Worm (Caenorhabditis elegans) whole organism, L2 larva: Measurements from ENCODE around the gene nhr-172.

Source experiments
- C34F6.9 ChIP-seq: fragments of 150-350 bp; optimal IDR thresholded peaks from 2 replicates; lab custom pipeline; 2014; ENCODE audit warnings: missing biosample characterization, missing genetic modification characterization
- F13H6.1 ChIP-seq: sonication (generic microtip); optimal IDR thresholded peaks from 2 replicates; lab custom pipeline; 2016; ENCODE audit warnings: missing genetic modification characterization, missing compliant biosample characterization
- Y55F3AM.14 ChIP-seq: fragments of 200-800 bp; sonication (Bioruptor generic); optimal IDR thresholded peaks from 2 replicates; lab custom pipeline; 2018; ENCODE audit warnings: mild to moderate bottlenecking, missing genetic modification characterization, missing compliant biosample characterization
- ZK546.5 ChIP-seq: sonication (generic microtip); optimal IDR thresholded peaks from 2 replicates; lab custom pipeline; 2017; ENCODE audit warnings: missing biosample characterization, missing genetic modification characterization
- alr-1 ChIP-seq: fragments of 150-350 bp; optimal IDR thresholded peaks from 2 replicates; lab custom pipeline; 2014; ENCODE audit warnings: missing biosample characterization, missing genetic modification characterization
- aly-2 ChIP-seq: fragments of 150-350 bp; optimal IDR thresholded peaks from 2 replicates; lab custom pipeline; 2014; ENCODE audit warnings: missing biosample characterization, missing genetic modification characterization
- ceh-82 ChIP-seq: fragments of 150-350 bp; optimal IDR thresholded peaks from 2 replicates; lab custom pipeline; 2014; ENCODE audit warnings: missing biosample characterization, missing genetic modification characterization
- crh-2 ChIP-seq: sonication (generic microtip); optimal IDR thresholded peaks from 2 replicates; lab custom pipeline; 2017; ENCODE audit warnings: missing biosample characterization, missing genetic modification characterization
- dmd-4 ChIP-seq: sonication (generic microtip); optimal IDR thresholded peaks from 2 replicates; lab custom pipeline; 2017; ENCODE audit warnings: missing biosample characterization, missing genetic modification characterization
- elt-1 ChIP-seq: fragments of 150-350 bp; optimal IDR thresholded peaks from 2 replicates; lab custom pipeline; 2014; ENCODE audit warnings: missing biosample characterization, missing genetic modification characterization
- fos-1 ChIP-seq: fragments of 150-350 bp; optimal IDR thresholded peaks from 2 replicates; lab custom pipeline; 2014; ENCODE audit warnings: missing biosample characterization, missing genetic modification characterization
- gmeb-1 ChIP-seq: fragments of 150-350 bp; optimal IDR thresholded peaks from 2 replicates; lab custom pipeline; 2014; ENCODE audit warnings: missing biosample characterization, missing genetic modification characterization
- lin-11 ChIP-seq: fragments of 150-350 bp; sonication (generic microtip); optimal IDR thresholded peaks from 2 replicates; lab custom pipeline; 2014; ENCODE audit warnings: missing biosample characterization, missing genetic modification characterization, inconsistent platforms, mixed read lengths
- lin-13 ChIP-seq: fragments of 150-350 bp; optimal IDR thresholded peaks from 2 replicates; lab custom pipeline; 2014; ENCODE audit warnings: missing biosample characterization, missing genetic modification reagents, missing genetic modification characterization
- lin-39 ChIP-seq: fragments of 150-350 bp; optimal IDR thresholded peaks from 2 replicates; lab custom pipeline; 2014; ENCODE audit warnings: missing biosample characterization, missing genetic modification reagents, missing genetic modification characterization
- lsy-2 ChIP-seq, 2 experiments: fragments of 150-350 bp in 1 of 2; sonication (generic microtip) in 1 of 2; optimal IDR thresholded peaks; 2 replicates each; lab custom pipeline; 2014 to 2017; ENCODE audit warnings: missing biosample characterization in 2 of 2, missing genetic modification characterization in 2 of 2
- mab-5 ChIP-seq: fragments of 150-350 bp; optimal IDR thresholded peaks from 2 replicates; lab custom pipeline; 2014; ENCODE audit warnings: missing biosample characterization, missing genetic modification characterization
- mdl-1 ChIP-seq, 2 experiments: fragments of 150-350 bp in 1 of 2; sonication (generic microtip) in 1 of 2; optimal IDR thresholded peaks; 2 replicates each; lab custom pipeline; 2017; ENCODE audit warnings: missing biosample characterization in 2 of 2, missing genetic modification characterization in 2 of 2
- nhr-12 ChIP-seq: fragments of 150-350 bp; optimal IDR thresholded peaks from 2 replicates; lab custom pipeline; 2014; ENCODE audit warnings: missing biosample characterization, missing genetic modification characterization
- nhr-129 ChIP-seq: fragments of 150-350 bp; optimal IDR thresholded peaks from 2 replicates; lab custom pipeline; 2014; ENCODE audit warnings: missing biosample characterization, missing genetic modification characterization
- nhr-21 ChIP-seq: fragments of 150-350 bp; optimal IDR thresholded peaks from 2 replicates; lab custom pipeline; 2014; ENCODE audit warnings: missing biosample characterization, missing genetic modification characterization
- nhr-25 ChIP-seq: fragments of 150-350 bp; sonication (generic microtip); optimal IDR thresholded peaks from 3 replicates; lab custom pipeline; 2014; ENCODE audit warnings: missing biosample characterization, missing genetic modification characterization
- peb-1 ChIP-seq: fragments of 150-350 bp; optimal IDR thresholded peaks from 2 replicates; lab custom pipeline; 2014; ENCODE audit warnings: missing biosample characterization, missing genetic modification characterization
- sem-4 ChIP-seq: fragments of 150-350 bp; optimal IDR thresholded peaks from 2 replicates; lab custom pipeline; 2014; ENCODE audit warnings: missing biosample characterization, missing genetic modification reagents, missing genetic modification characterization
- skn-1 ChIP-seq: sonication (generic microtip); optimal IDR thresholded peaks from 2 replicates; lab custom pipeline; 2017; ENCODE audit warnings: missing biosample characterization, missing genetic modification characterization
- sma-9 ChIP-seq, 2 experiments: fragments of 150-350 bp in 1 of 2; sonication (generic microtip) in 1 of 2; optimal IDR thresholded peaks; 2 replicates each; lab custom pipeline; 2014 to 2016; ENCODE audit warnings: missing genetic modification characterization in 2 of 2, mild to moderate bottlenecking in 1 of 2, missing biosample characterization in 1 of 2, missing compliant biosample characterization in 1 of 2, missing genetic modification reagents in 1 of 2, moderate library complexity in 1 of 2
- snpc-4 ChIP-seq: fragments of 150-350 bp; optimal IDR thresholded peaks from 2 replicates; lab custom pipeline; 2014; ENCODE audit warnings: missing biosample characterization, missing genetic modification characterization
- zag-1 ChIP-seq: fragments of 150-350 bp; optimal IDR thresholded peaks from 2 replicates; lab custom pipeline; 2014; ENCODE audit warnings: missing biosample characterization, missing genetic modification characterization
- ztf-11 ChIP-seq: sonication (generic microtip); optimal IDR thresholded peaks from 2 replicates; lab custom pipeline; 2017; ENCODE audit warnings: missing biosample characterization, missing genetic modification characterization
- ztf-4 ChIP-seq: fragments of 150-350 bp; optimal IDR thresholded peaks from 2 replicates; lab custom pipeline; 2014; ENCODE audit warnings: missing biosample characterization, missing genetic modification characterization

The nhr-172 gene

ce11 chrV:7508566-7509044, at the start of gene nhr-172, which contains the start of gene str-31:
Gene nhr-172 (plus strand): TSS chrV:7508994.
Gene str-31 (minus strand): TSS chrV:7508666.
- TF ChIP-seq F13H6.1 (tag; lab: Kevin White, UChicago) (no peak), ceh-82 (tag; lab: Kevin White, UChicago) (no peak), sma-9 (GFP tag; optimal IDR thresholded peaks at IDR 0.05; lab: Kevin White, UChicago) (peak; percentile 1), sma-9 (tag; optimal IDR thresholded peaks at IDR 0.05; lab: Kevin White, UChicago) (no peak)

ce11 chrV:7460898-7461297, 47.9 kb upstream of the nhr-172 start, which contains the start of gene srh-92:
Gene srh-92 (minus strand): TSS chrV:7460998.
- TF ChIP-seq snpc-4 (tag; lab: Kevin White, UChicago) (no peak), lin-11 (tag; lab: Kevin White, UChicago) (no peak), sma-9 (GFP tag; optimal IDR thresholded peaks at IDR 0.05; lab: Kevin White, UChicago) (no peak), sma-9 (tag; optimal IDR thresholded peaks at IDR 0.05; lab: Kevin White, UChicago) (no peak), C34F6.9 (tag; lab: Kevin White, UChicago) (no peak), Y55F3AM.14 (no peak), dmd-4 (no peak), lin-39 (tag; lab: Kevin White, UChicago) (no peak), mdl-1 (tag; optimal IDR thresholded peaks at IDR 0.05; lab: Kevin White, UChicago) (no peak), aly-2 (tag; lab: Kevin White, UChicago) (no peak)

ce11 chrV:7464696-7465095, 44.1 kb upstream of the nhr-172 start, which contains the start of gene srh-89:
Gene srh-89 (minus strand): TSS chrV:7464796.
- TF ChIP-seq ztf-4 (tag; lab: Kevin White, UChicago) (no peak), alr-1 (tag; lab: Kevin White, UChicago) (no peak), snpc-4 (tag; lab: Kevin White, UChicago) (no peak), lin-13 (GFP tag; lab: Kevin White, UChicago) (no peak), peb-1 (no peak), lin-11 (tag; lab: Kevin White, UChicago) (no peak), C34F6.9 (tag; lab: Kevin White, UChicago) (no peak)

- TF ChIP-seq ceh-82 (tag; lab: Kevin White, UChicago) (no peak), lin-11 (tag; lab: Kevin White, UChicago) (peak; percentile 36), zag-1 (tag; lab: Kevin White, UChicago) (peak; percentile 13), ztf-11 (tag; lab: Kevin White, UChicago) (no peak), fos-1 (peak; percentile 55), C34F6.9 (tag; lab: Kevin White, UChicago) (peak; percentile 87), peb-1 (no peak), F13H6.1 (tag; lab: Kevin White, UChicago) (peak; percentile 78), crh-2 (tag; lab: Kevin White, UChicago) (peak; percentile 75), lin-13 (GFP tag; lab: Kevin White, UChicago) (peak; percentile 53), mdl-1 (tag; optimal IDR thresholded peaks at IDR 0.05; lab: Kevin White, UChicago) (peak in 1 of 2 experiments; percentile 57), nhr-25 (tag; lab: Kevin White, UChicago) (no peak), lsy-2 (tag; optimal IDR thresholded peaks at IDR 0.05; lab: Kevin White, UChicago) (peak in 1 of 2 experiments; percentile 2), nhr-21 (tag; lab: Kevin White, UChicago) (no peak), gmeb-1 (peak; percentile 56), mab-5 (tag; lab: Kevin White, UChicago) (peak; percentile 56)
Observed at ce11 chrV:7465509-7465908, 43.3 kb upstream of the nhr-172 start, which contains the start of gene F25E5.1. Gene F25E5.1 (plus strand): TSS chrV:7465884.

- no peak for TF ChIP-seq crh-2 (tag; lab: Kevin White, UChicago)
Observed at ce11 chrV:7472815-7473214, 36.0 kb upstream of the nhr-172 start, which contains the start of gene str-28. Gene str-28 (minus strand): TSS chrV:7472915.

- TF ChIP-seq crh-2 (tag; lab: Kevin White, UChicago), result no peak
- no peak for TF ChIP-seq elt-1
Observed at ce11 chrV:7476766-7477165, 32.0 kb upstream of the nhr-172 start, which contains the start of gene srh-125. Gene srh-125 (minus strand): TSS chrV:7476866.

- TF ChIP-seq peb-1, result no peak
- no peak for TF ChIP-seq nhr-12 (tag; lab: Kevin White, UChicago)
- no peak for TF ChIP-seq nhr-25 (tag; lab: Kevin White, UChicago)
- TF ChIP-seq lin-11 (tag; lab: Kevin White, UChicago), result no peak
- no peak for TF ChIP-seq skn-1
- TF ChIP-seq ZK546.5 (tag; lab: Kevin White, UChicago), result no peak
- TF ChIP-seq sem-4 (tag; lab: Kevin White, UChicago), result no peak
- TF ChIP-seq lin-13 (GFP tag; lab: Kevin White, UChicago), result no peak
- TF ChIP-seq mab-5 (tag; lab: Kevin White, UChicago), result no peak
- no peak for TF ChIP-seq lin-39 (tag; lab: Kevin White, UChicago)
- TF ChIP-seq nhr-129, result no peak
- no peak for TF ChIP-seq zag-1 (tag; lab: Kevin White, UChicago)
Observed at ce11 chrV:7478404-7478803, 30.4 kb upstream of the nhr-172 start, which contains the start of gene str-190. Gene str-190 (minus strand): TSS chrV:7478504.
